Worm (Caenorhabditis elegans) whole organism, L2 larva: ENCODE data around the gene hen-1.

Experiments used
- F13H6.1 ChIP-seq: sonication (generic microtip); optimal IDR thresholded peaks from 2 replicates; lab custom pipeline; 2016; ENCODE audit warnings: missing genetic modification characterization, missing compliant biosample characterization
- R02D3.7 ChIP-seq: fragments of 150-350 bp; optimal IDR thresholded peaks from 2 replicates; lab custom pipeline; 2014; ENCODE audit warnings: missing biosample characterization, missing genetic modification characterization
- Y55F3AM.14 ChIP-seq: fragments of 200-800 bp; sonication (Bioruptor generic); optimal IDR thresholded peaks from 2 replicates; lab custom pipeline; 2018; ENCODE audit warnings: mild to moderate bottlenecking, missing genetic modification characterization, missing compliant biosample characterization
- ZK546.5 ChIP-seq: sonication (generic microtip); optimal IDR thresholded peaks from 2 replicates; lab custom pipeline; 2017; ENCODE audit warnings: missing biosample characterization, missing genetic modification characterization
- alr-1 ChIP-seq: fragments of 150-350 bp; optimal IDR thresholded peaks from 2 replicates; lab custom pipeline; 2014; ENCODE audit warnings: missing biosample characterization, missing genetic modification characterization
- aly-2 ChIP-seq: fragments of 150-350 bp; optimal IDR thresholded peaks from 2 replicates; lab custom pipeline; 2014; ENCODE audit warnings: missing biosample characterization, missing genetic modification characterization
- ama-1 ChIP-seq: fragments of 150-350 bp; optimal IDR thresholded peaks from 2 replicates; lab custom pipeline; 2018; ENCODE audit warnings: inconsistent platforms
- blmp-1 ChIP-seq: sonication (generic microtip); optimal IDR thresholded peaks from 2 replicates; lab custom pipeline; 2017; ENCODE audit warnings: missing genetic modification characterization, mild to moderate bottlenecking, missing compliant biosample characterization, antibody characterized with exemption, moderate library complexity; ENCODE audit not compliant: insufficient read depth
- ceh-16 ChIP-seq: fragments of 150-350 bp; optimal IDR thresholded peaks from 2 replicates; lab custom pipeline; 2014; ENCODE audit warnings: missing biosample characterization, missing genetic modification characterization
- elt-1 ChIP-seq: fragments of 150-350 bp; optimal IDR thresholded peaks from 2 replicates; lab custom pipeline; 2014; ENCODE audit warnings: missing biosample characterization, missing genetic modification characterization
- elt-3 ChIP-seq: sonication (generic microtip); optimal IDR thresholded peaks from 2 replicates; lab custom pipeline; 2017; ENCODE audit warnings: missing biosample characterization, missing genetic modification characterization
- fos-1 ChIP-seq: fragments of 150-350 bp; optimal IDR thresholded peaks from 2 replicates; lab custom pipeline; 2014; ENCODE audit warnings: missing biosample characterization, missing genetic modification characterization
- gmeb-1 ChIP-seq: fragments of 150-350 bp; optimal IDR thresholded peaks from 2 replicates; lab custom pipeline; 2014; ENCODE audit warnings: missing biosample characterization, missing genetic modification characterization
- lin-11 ChIP-seq: fragments of 150-350 bp; sonication (generic microtip); optimal IDR thresholded peaks from 2 replicates; lab custom pipeline; 2014; ENCODE audit warnings: missing biosample characterization, missing genetic modification characterization, inconsistent platforms, mixed read lengths
- lin-39 ChIP-seq: fragments of 150-350 bp; optimal IDR thresholded peaks from 2 replicates; lab custom pipeline; 2014; ENCODE audit warnings: missing biosample characterization, missing genetic modification reagents, missing genetic modification characterization
- lsy-2 ChIP-seq, 2 experiments: fragments of 150-350 bp in 1 of 2; sonication (generic microtip) in 1 of 2; optimal IDR thresholded peaks; 2 replicates each; lab custom pipeline; 2014 to 2017; ENCODE audit warnings: missing biosample characterization in 2 of 2, missing genetic modification characterization in 2 of 2
- mab-5 ChIP-seq: fragments of 150-350 bp; optimal IDR thresholded peaks from 2 replicates; lab custom pipeline; 2014; ENCODE audit warnings: missing biosample characterization, missing genetic modification characterization
- mbf-1 ChIP-seq: sonication (generic microtip); optimal IDR thresholded peaks from 2 replicates; lab custom pipeline; 2017; ENCODE audit warnings: missing biosample characterization, missing genetic modification characterization
- mdl-1 ChIP-seq, 2 experiments: fragments of 150-350 bp in 1 of 2; sonication (generic microtip) in 1 of 2; optimal IDR thresholded peaks; 2 replicates each; lab custom pipeline; 2017; ENCODE audit warnings: missing biosample characterization in 2 of 2, missing genetic modification characterization in 2 of 2
- nhr-10 ChIP-seq: sonication (generic microtip); optimal IDR thresholded peaks from 2 replicates; lab custom pipeline; 2017; ENCODE audit warnings: missing biosample characterization, missing genetic modification characterization
- nhr-11 ChIP-seq: fragments of 150-350 bp; optimal IDR thresholded peaks from 2 replicates; lab custom pipeline; 2014; ENCODE audit warnings: missing biosample characterization, missing genetic modification characterization
- nhr-129 ChIP-seq: fragments of 150-350 bp; optimal IDR thresholded peaks from 2 replicates; lab custom pipeline; 2014; ENCODE audit warnings: missing biosample characterization, missing genetic modification characterization
- nhr-21 ChIP-seq: fragments of 150-350 bp; optimal IDR thresholded peaks from 2 replicates; lab custom pipeline; 2014; ENCODE audit warnings: missing biosample characterization, missing genetic modification characterization
- nhr-237 ChIP-seq: fragments of 150-350 bp; optimal IDR thresholded peaks from 2 replicates; lab custom pipeline; 2014; ENCODE audit warnings: missing biosample characterization, missing genetic modification characterization
- nhr-77 ChIP-seq: fragments of 150-350 bp; optimal IDR thresholded peaks from 2 replicates; lab custom pipeline; 2014; ENCODE audit warnings: missing biosample characterization, missing genetic modification characterization
- peb-1 ChIP-seq: fragments of 150-350 bp; optimal IDR thresholded peaks from 2 replicates; lab custom pipeline; 2014; ENCODE audit warnings: missing biosample characterization, missing genetic modification characterization
- skn-1 ChIP-seq: sonication (generic microtip); optimal IDR thresholded peaks from 2 replicates; lab custom pipeline; 2017; ENCODE audit warnings: missing biosample characterization, missing genetic modification characterization
- sma-3 ChIP-seq: sonication (generic microtip); optimal IDR thresholded peaks from 2 replicates; lab custom pipeline; 2016; ENCODE audit warnings: missing genetic modification reagents, missing genetic modification characterization, missing compliant biosample characterization
- sma-9 ChIP-seq, 2 experiments: fragments of 150-350 bp in 1 of 2; sonication (generic microtip) in 1 of 2; optimal IDR thresholded peaks; 2 replicates each; lab custom pipeline; 2014 to 2016; ENCODE audit warnings: missing genetic modification characterization in 2 of 2, mild to moderate bottlenecking in 1 of 2, missing biosample characterization in 1 of 2, missing compliant biosample characterization in 1 of 2, missing genetic modification reagents in 1 of 2, moderate library complexity in 1 of 2
- snpc-4 ChIP-seq: fragments of 150-350 bp; optimal IDR thresholded peaks from 2 replicates; lab custom pipeline; 2014; ENCODE audit warnings: missing biosample characterization, missing genetic modification characterization
- unc-55 ChIP-seq: fragments of 150-350 bp; sonication (generic microtip); optimal IDR thresholded peaks from 3 replicates; lab custom pipeline; 2014; ENCODE audit warnings: missing biosample characterization, missing genetic modification reagents, missing genetic modification characterization
- unc-62 ChIP-seq: fragments of 150-350 bp; optimal IDR thresholded peaks from 2 replicates; lab custom pipeline; 2014; ENCODE audit warnings: missing biosample characterization, missing genetic modification reagents, missing genetic modification characterization
- ztf-1 ChIP-seq: fragments of 200-800 bp; sonication (Bioruptor generic); conservative IDR thresholded peaks from 2 replicates; pipeline ENCODE4 v1.3.6; 2022; ENCODE audit warnings: missing genetic modification characterization, missing compliant biosample characterization
- ztf-11 ChIP-seq: sonication (generic microtip); optimal IDR thresholded peaks from 2 replicates; lab custom pipeline; 2017; ENCODE audit warnings: missing biosample characterization, missing genetic modification characterization
- ztf-4 ChIP-seq: fragments of 150-350 bp; optimal IDR thresholded peaks from 2 replicates; lab custom pipeline; 2014; ENCODE audit warnings: missing biosample characterization, missing genetic modification characterization

hen-1 gene

DNA sequence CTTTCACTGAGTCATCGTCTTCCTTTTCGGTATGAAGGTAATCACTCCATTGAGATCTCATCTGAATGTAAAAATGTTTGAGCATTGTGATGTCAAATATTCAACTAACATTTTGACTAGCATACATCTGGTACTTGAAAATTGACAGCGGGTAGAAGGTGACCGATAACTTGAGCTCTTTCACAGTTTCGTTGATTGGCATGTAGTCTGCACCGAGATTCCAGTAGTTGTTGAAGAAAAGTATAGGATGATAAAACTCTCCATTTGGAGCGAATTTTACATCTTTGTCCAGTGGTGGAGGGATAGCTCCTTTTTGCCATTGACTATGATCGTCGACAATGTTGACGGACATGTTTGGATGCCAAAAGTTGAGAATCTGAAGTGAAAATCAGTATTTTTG is 17.7 kb downstream of the hen-1 start:
- TF ChIP-seq Y55F3AM.14 (GFP tag; lab: Kevin White, UChicago) (no peak), elt-3 (tag; lab: Kevin White, UChicago) (no peak), aly-2 (tag; lab: Kevin White, UChicago) (no peak), ztf-4 (tag; lab: Kevin White, UChicago) (no peak), ZK546.5 (no peak), lin-39 (no peak), nhr-129 (tag; lab: Kevin White, UChicago) (no peak), peb-1 (tag; lab: Kevin White, UChicago) (no peak), alr-1 (tag; lab: Kevin White, UChicago) (no peak), nhr-77 (tag; lab: Kevin White, UChicago) (no peak), sma-3 (no peak), ztf-11 (no peak), nhr-21 (no peak), lin-11 (tag; lab: Kevin White, UChicago) (no peak), nhr-10 (tag; lab: Kevin White, UChicago) (no peak)

DNA sequence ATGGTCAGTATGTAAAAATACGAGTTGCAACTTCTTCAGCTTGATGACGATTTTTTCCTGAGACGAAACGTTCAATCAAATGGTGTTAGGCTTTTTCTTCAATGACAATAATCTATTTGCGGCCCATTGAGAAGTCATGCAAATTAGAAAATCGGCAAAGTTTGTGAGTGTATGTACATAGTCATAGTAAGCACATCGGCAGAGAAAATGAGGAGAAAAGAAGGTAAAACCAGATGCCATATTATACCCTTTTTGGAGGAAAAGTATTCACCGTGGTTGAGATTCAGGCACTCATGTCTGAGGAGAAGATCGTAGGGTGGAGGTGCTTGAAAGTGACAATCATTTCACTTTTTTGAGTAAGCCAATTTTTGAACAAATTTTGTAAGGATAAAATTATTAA is 20.4 kb downstream of the hen-1 start, which contains the start of gene C36B7.5:
TSS of gene C36B7.5 (minus strand) at position 101 of the 400 bp plus-strand sequence.
- TF ChIP-seq R02D3.7 (tag; lab: Kevin White, UChicago) = no peak
- no peak for TF ChIP-seq skn-1 (tag; lab: Kevin White, UChicago)
- no peak for TF ChIP-seq lin-11 (tag; lab: Kevin White, UChicago)
- no peak for TF ChIP-seq ceh-16
- TF ChIP-seq elt-1 (tag; lab: Kevin White, UChicago) = no peak
- TF ChIP-seq mbf-1 (tag; lab: Kevin White, UChicago) = no peak
- no peak for TF ChIP-seq nhr-11 (tag; lab: Kevin White, UChicago)
- no peak for TF ChIP-seq unc-62
- TF ChIP-seq sma-9 (GFP tag; optimal IDR thresholded peaks at IDR 0.05; lab: Kevin White, UChicago) = no peak
- no peak for TF ChIP-seq sma-9 (tag; optimal IDR thresholded peaks at IDR 0.05; lab: Kevin White, UChicago)
- no peak for TF ChIP-seq nhr-237
- no peak for TF ChIP-seq blmp-1 (tag; lab: Kevin White, UChicago)
- TF ChIP-seq nhr-129 (tag; lab: Kevin White, UChicago) = no peak
- no peak for TF ChIP-seq lin-39
- TF ChIP-seq lsy-2 (tag; optimal IDR thresholded peaks at IDR 0.05; lab: Kevin White, UChicago) = no peak
- TF ChIP-seq mab-5 (tag; lab: Kevin White, UChicago) = no peak
- TF ChIP-seq alr-1 (tag; lab: Kevin White, UChicago) = no peak

- TF ChIP-seq ama-1 (no peak), fos-1 (tag; lab: Kevin White, UChicago) (no peak), snpc-4 (tag; lab: Kevin White, UChicago) (no peak), unc-62 (no peak), mdl-1 (tag; optimal IDR thresholded peaks at IDR 0.05; lab: Kevin White, UChicago) (no peak), sma-9 (GFP tag; optimal IDR thresholded peaks at IDR 0.05; lab: Kevin White, UChicago) (no peak), sma-9 (tag; optimal IDR thresholded peaks at IDR 0.05; lab: Kevin White, UChicago) (no peak), elt-3 (tag; lab: Kevin White, UChicago) (no peak), ztf-1 (GFP tag; lab: Robert Waterston, UW) (no peak), R02D3.7 (tag; lab: Kevin White, UChicago) (no peak), F13H6.1 (no peak), lsy-2 (tag; optimal IDR thresholded peaks at IDR 0.05; lab: Kevin White, UChicago) (no peak), Y55F3AM.14 (GFP tag; lab: Kevin White, UChicago) (no peak), ceh-16 (no peak), gmeb-1 (tag; lab: Kevin White, UChicago) (no peak), mab-5 (tag; lab: Kevin White, UChicago) (no peak), blmp-1 (tag; lab: Kevin White, UChicago) (no peak), alr-1 (tag; lab: Kevin White, UChicago) (no peak), unc-55 (GFP tag; lab: Kevin White, UChicago) (no peak), nhr-129 (tag; lab: Kevin White, UChicago) (no peak)
Measured at ce11 chrX:7085912-7086311, 30.9 kb downstream of the hen-1 start, which contains the start of gene C36B7.4. TSS of gene C36B7.4 (minus strand) at chrX:7086012.

DNA sequence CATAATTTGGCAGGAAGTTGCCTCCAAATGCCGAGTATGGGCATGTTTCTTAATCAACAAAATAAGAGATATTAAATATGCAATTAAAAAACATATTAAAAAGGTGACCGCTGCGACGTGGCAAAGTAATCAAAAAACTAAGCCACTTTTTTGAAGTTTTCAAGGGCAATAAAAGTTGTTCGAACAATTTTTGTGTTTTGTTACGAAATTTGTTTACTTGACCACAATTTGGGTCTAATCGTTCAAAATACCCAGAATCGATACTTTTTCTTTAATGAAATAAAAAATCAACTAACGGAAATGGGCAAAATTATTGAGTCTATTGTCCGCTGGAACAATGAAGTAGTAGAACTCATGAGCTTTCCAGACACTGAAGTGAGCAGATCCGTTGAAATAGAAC is 31.7 kb downstream of the hen-1 start, which contains the start of gene Y1B5A.1:
TSS of gene Y1B5A.1 (plus strand) at position 301 of the 400 bp plus-strand sequence.
- no peak for TF ChIP-seq unc-62
